Worm (Caenorhabditis elegans): ENCODE data around the gene C33D3.4.

C33D3.4 gene

ce11 chrX:10463542-10463941 is 25.3 kb upstream of the C33D3.4 start, which contains the start of gene C39B10.1:
TSS of gene C39B10.1 (minus strand) at chrX:10463642.
- TF ChIP-seq egl-27 (tag; optimal IDR thresholded peaks at IDR 0.05) (no peak), unc-62 (GFP tag; optimal IDR thresholded peaks at IDR 0.05) (no peak), zag-1 (tag; optimal IDR thresholded peaks at IDR 0.05) (no peak), elt-1 (tag; optimal IDR thresholded peaks at IDR 0.05) (no peak), nhr-25 (tag; optimal IDR thresholded peaks at IDR 0.05) (no peak), sem-4 (tag; optimal IDR thresholded peaks at IDR 0.05) (no peak), ceh-16 (tag; optimal IDR thresholded peaks at IDR 0.05) (no peak), Y55F3AM.14 (GFP tag; optimal IDR thresholded peaks at IDR 0.05) (no peak), nhr-129 (tag; optimal IDR thresholded peaks at IDR 0.05) (no peak), aly-2 (tag; optimal IDR thresholded peaks at IDR 0.05) (no peak), nhr-237 (tag; optimal IDR thresholded peaks at IDR 0.05) (no peak), nhr-11 (tag; optimal IDR thresholded peaks at IDR 0.05) (no peak), mdl-1 (tag; optimal IDR thresholded peaks at IDR 0.05) (no peak), lin-39 (tag; optimal IDR thresholded peaks at IDR 0.05) (no peak), nhr-21 (tag; optimal IDR thresholded peaks at IDR 0.05) (no peak), R02D3.7 (tag; optimal IDR thresholded peaks at IDR 0.05) (no peak), lin-11 (tag; optimal IDR thresholded peaks at IDR 0.05) (no peak), mab-5 (tag; optimal IDR thresholded peaks at IDR 0.05) (no peak)

ce11 chrX:10474998-10475577 is 13.8 kb upstream of the C33D3.4 start, which contains the start of gene elt-4:
TSS of gene elt-4 (plus strand) at chrX:10475527.
- TF ChIP-seq fos-1 (tag; optimal IDR thresholded peaks at IDR 0.05) = peak; percentile 60
- no peak for TF ChIP-seq unc-55 (GFP tag; optimal IDR thresholded peaks at IDR 0.05)

- TF ChIP-seq elt-1 (tag; optimal IDR thresholded peaks at IDR 0.05) (no peak), fos-1 (tag; optimal IDR thresholded peaks at IDR 0.05) (no peak), ceh-82 (tag; optimal IDR thresholded peaks at IDR 0.05) (no peak), lin-39 (tag; optimal IDR thresholded peaks at IDR 0.05) (no peak), Y55F3AM.14 (GFP tag; optimal IDR thresholded peaks at IDR 0.05) (no peak), F13H6.1 (tag; optimal IDR thresholded peaks at IDR 0.05) (no peak)
These were observed 12.3 kb upstream of the C33D3.4 start, which contains the start of gene C39B10.7 for ce11 chrX:10476573-10476972. TSS of gene C39B10.7 (plus strand) at chrX:10476873.

ce11 chrX:10477172-10477985 is 11.5 kb upstream of the C33D3.4 start:
- TF ChIP-seq F13H6.1 (tag; optimal IDR thresholded peaks at IDR 0.05) (peak; percentile 49), elt-1 (tag; optimal IDR thresholded peaks at IDR 0.05) (no peak), sem-4 (tag; optimal IDR thresholded peaks at IDR 0.05) (no peak), ztf-1 (GFP tag; conservative IDR thresholded peaks at IDR 0.05) (no peak), ceh-16 (tag; optimal IDR thresholded peaks at IDR 0.05) (no peak), elt-3 (tag; optimal IDR thresholded peaks at IDR 0.05) (no peak), fos-1 (tag; optimal IDR thresholded peaks at IDR 0.05) (peak; percentile 93), lin-39 (tag; optimal IDR thresholded peaks at IDR 0.05) (no peak), nhr-21 (tag; optimal IDR thresholded peaks at IDR 0.05) (no peak), sma-9 (GFP tag; optimal IDR thresholded peaks at IDR 0.05) (peak; percentile 53), sma-9 (tag; optimal IDR thresholded peaks at IDR 0.05) (no peak), crh-2 (tag; optimal IDR thresholded peaks at IDR 0.05) (peak; percentile 68), skn-1 (tag; optimal IDR thresholded peaks at IDR 0.05) (peak; percentile 38), sma-3 (GFP tag; optimal IDR thresholded peaks at IDR 0.05) (peak; percentile 1), aly-2 (tag; optimal IDR thresholded peaks at IDR 0.05) (no peak), gmeb-1 (tag; optimal IDR thresholded peaks at IDR 0.05) (peak; percentile 11), lin-11 (tag; optimal IDR thresholded peaks at IDR 0.05) (no peak), lin-13 (GFP tag; optimal IDR thresholded peaks at IDR 0.05) (no peak), lsy-2 (tag; optimal IDR thresholded peaks at IDR 0.05) (peak in 1 of 2 experiments; percentile 4), snpc-4 (tag; optimal IDR thresholded peaks at IDR 0.05) (no peak), alr-1 (tag; optimal IDR thresholded peaks at IDR 0.05) (no peak), peb-1 (tag; optimal IDR thresholded peaks at IDR 0.05) (no peak), mbf-1 (tag; optimal IDR thresholded peaks at IDR 0.05) (no peak)

Measured in whole organism, L2 larva.